Fruit fly (Drosophila melanogaster) whole organism, embryonic: Measurements from ENCODE around the gene CG15144.

ENCODE experiments used
- Atf6 ChIP-seq: fragments of 200-800 bp; sonication (Bioruptor generic); IDR thresholded peaks from 2 replicates; pipeline ENCODE4 v1.3.6; 2022; ENCODE audit warnings: missing biosample characterization, missing genetic modification characterization
- Bdp1 ChIP-seq: fragments of 200-800 bp; sonication (Bioruptor generic); optimal IDR thresholded peaks from 3 replicates; lab custom pipeline; 2016; ENCODE audit warnings: missing biosample characterization, missing genetic modification characterization
- Blimp-1 ChIP-seq: fragments of 200-800 bp; sonication (Bioruptor generic); optimal IDR thresholded peaks from 3 replicates; lab custom pipeline; 2018; ENCODE audit warnings: missing biosample characterization, missing genetic modification characterization, mild to moderate bottlenecking, moderate library complexity, missing genetic modification reagents
- CG10209 ChIP-seq: fragments of 200-800 bp; sonication (Bioruptor generic); optimal IDR thresholded peaks from 3 replicates; lab custom pipeline; 2017; ENCODE audit warnings: missing biosample characterization, mild to moderate bottlenecking, missing genetic modification characterization, missing genetic modification reagents
- CG10274 ChIP-seq: fragments of 200-800 bp; sonication (Bioruptor generic); optimal IDR thresholded peaks from 3 replicates; lab custom pipeline; 2017; ENCODE audit warnings: missing biosample characterization, mild to moderate bottlenecking, missing genetic modification characterization
- CG11247 ChIP-seq: fragments of 200-800 bp; sonication (Bioruptor generic); IDR thresholded peaks from 2 replicates; pipeline ENCODE4 v1.3.6; 2022; ENCODE audit warnings: missing biosample characterization, missing genetic modification characterization
- CG11560 ChIP-seq: fragments of 200-800 bp; sonication (Bioruptor generic); IDR thresholded peaks from 3 replicates; pipeline ENCODE4 v1.3.6; 2022; ENCODE audit warnings: missing biosample characterization, missing genetic modification characterization
- CG13624 ChIP-seq: fragments of 200-800 bp; sonication (Bioruptor generic); optimal IDR thresholded peaks from 2 replicates; lab custom pipeline; 2016; ENCODE audit warnings: missing biosample characterization, missing genetic modification characterization
- CG1529 ChIP-seq: fragments of 200-800 bp; sonication (Bioruptor generic); optimal IDR thresholded peaks from 3 replicates; lab custom pipeline; 2018; ENCODE audit warnings: missing biosample characterization, missing genetic modification characterization
- CG15479 ChIP-seq: fragments of 200-800 bp; sonication (Bioruptor generic); optimal IDR thresholded peaks from 3 replicates; lab custom pipeline; 2019; ENCODE audit warnings: missing biosample characterization, mild to moderate bottlenecking, missing genetic modification characterization, moderate library complexity
- CG16779 ChIP-seq: fragments of 200-800 bp; sonication (Bioruptor generic); IDR thresholded peaks from 2 replicates; pipeline ENCODE4 v1.3.6; 2022; ENCODE audit warnings: missing biosample characterization, missing genetic modification characterization
- CG16863 ChIP-seq: fragments of 200-800 bp; sonication (Bioruptor generic); optimal IDR thresholded peaks from 3 replicates; lab custom pipeline; 2016; ENCODE audit warnings: missing biosample characterization, missing genetic modification characterization
- CG17385 ChIP-seq: fragments of 200-800 bp; sonication (Bioruptor generic); optimal IDR thresholded peaks from 3 replicates; lab custom pipeline; 2018; ENCODE audit warnings: missing biosample characterization, mild to moderate bottlenecking, missing genetic modification characterization
- CG2129 ChIP-seq: fragments of 200-800 bp; sonication (Bioruptor generic); IDR thresholded peaks from 2 replicates; pipeline ENCODE4 v1.3.6; 2022; ENCODE audit warnings: missing biosample characterization, missing genetic modification characterization; ENCODE audit not compliant: partially characterized antibody
- CG2202 ChIP-seq: fragments of 200-800 bp; sonication (Bioruptor generic); optimal IDR thresholded peaks from 2 replicates; lab custom pipeline; 2018; ENCODE audit warnings: missing biosample characterization, mild to moderate bottlenecking, missing genetic modification characterization
- CG33213 ChIP-seq: fragments of 200-800 bp; sonication (Bioruptor generic); optimal IDR thresholded peaks from 3 replicates; lab custom pipeline; 2016; ENCODE audit warnings: missing biosample characterization, missing genetic modification characterization
- CG3847 ChIP-seq: fragments of 200-800 bp; sonication (Bioruptor generic); IDR thresholded peaks from 2 replicates; pipeline ENCODE4 v1.3.6; 2022; ENCODE audit warnings: missing biosample characterization, missing genetic modification characterization
- CG4404 ChIP-seq: fragments of 200-800 bp; sonication (Bioruptor generic); IDR thresholded peaks from 2 replicates; pipeline ENCODE4 v1.3.6; 2022; ENCODE audit warnings: missing biosample characterization, missing genetic modification characterization
- CG4707 ChIP-seq: fragments of 200-800 bp; sonication (Bioruptor generic); optimal IDR thresholded peaks from 2 replicates; lab custom pipeline; 2018; ENCODE audit warnings: missing biosample characterization, mild to moderate bottlenecking, missing genetic modification characterization, moderate library complexity
- CG4854 ChIP-seq: fragments of 200-800 bp; sonication (Bioruptor generic); optimal IDR thresholded peaks from 2 replicates; lab custom pipeline; 2016; ENCODE audit warnings: missing biosample characterization, missing genetic modification characterization, inconsistent platforms
- CG5180 ChIP-seq: fragments of 200-800 bp; sonication (Bioruptor generic); optimal IDR thresholded peaks from 3 replicates; lab custom pipeline; 2017; ENCODE audit warnings: missing biosample characterization, missing genetic modification characterization, mild to moderate bottlenecking, moderate library complexity, missing genetic modification reagents
- CG6813 ChIP-seq: fragments of 200-800 bp; sonication (Bioruptor generic); optimal IDR thresholded peaks from 2 replicates; lab custom pipeline; 2017; ENCODE audit warnings: missing biosample characterization, missing genetic modification characterization, mild to moderate bottlenecking, moderate library complexity, missing genetic modification reagents
- Dll ChIP-seq: fragments of 200-800 bp; sonication (Bioruptor generic); IDR thresholded peaks from 4 replicates; pipeline ENCODE4 v1.3.6; 2022; ENCODE audit warnings: missing biosample characterization, missing genetic modification characterization; ENCODE audit not compliant: partially characterized antibody
- Hmx ChIP-seq: fragments of 200-800 bp; sonication (Bioruptor generic); optimal IDR thresholded peaks from 2 replicates; lab custom pipeline; 2016; ENCODE audit warnings: missing biosample characterization, missing genetic modification characterization
- Nf-YB ChIP-seq: fragments of 200-800 bp; sonication (Bioruptor generic); optimal IDR thresholded peaks from 3 replicates; lab custom pipeline; 2019; ENCODE audit warnings: missing biosample characterization, mild to moderate bottlenecking, missing genetic modification characterization, moderate library complexity
- Sin3A ChIP-seq: fragments of >200 bp; optimal IDR thresholded peaks from 2 replicates; lab custom pipeline; 2018
- Sry-β ChIP-seq: fragments of 200-800 bp; sonication (Bioruptor generic); optimal IDR thresholded peaks from 2 replicates; lab custom pipeline; 2018; ENCODE audit warnings: missing biosample characterization, mild to moderate bottlenecking, missing genetic modification characterization, moderate library complexity
- aop ChIP-seq: fragments of 200-800 bp; sonication (Bioruptor generic); IDR thresholded peaks from 2 replicates; pipeline ENCODE4 v1.3.6; 2022; ENCODE audit warnings: missing biosample characterization, missing genetic modification characterization
- ara ChIP-seq: fragments of 200-800 bp; sonication (Bioruptor generic); IDR thresholded peaks from 2 replicates; pipeline ENCODE4 v1.3.6; 2022; ENCODE audit warnings: missing biosample characterization, missing genetic modification characterization
- bowl ChIP-seq: fragments of 200-800 bp; sonication (Bioruptor generic); IDR thresholded peaks from 2 replicates; pipeline ENCODE4 v1.3.6; 2022; ENCODE audit warnings: missing biosample characterization, missing genetic modification characterization
- br ChIP-seq: fragments of >200 bp; optimal IDR thresholded peaks from 2 replicates; lab custom pipeline; 2017
- cas ChIP-seq: fragments of 200-800 bp; sonication (Bioruptor generic); IDR thresholded peaks from 2 replicates; pipeline ENCODE4 v1.3.6; 2022; ENCODE audit warnings: missing biosample characterization, missing genetic modification characterization
- chinmo ChIP-seq: fragments of 200-800 bp; sonication (Bioruptor generic); IDR thresholded peaks from 4 replicates; pipeline ENCODE4 v1.3.6; 2022; ENCODE audit warnings: missing biosample characterization, missing genetic modification characterization; ENCODE audit not compliant: partially characterized antibody
- chn ChIP-seq: fragments of 200-800 bp; sonication (Bioruptor generic); optimal IDR thresholded peaks from 2 replicates; lab custom pipeline; 2016; ENCODE audit warnings: missing biosample characterization, missing genetic modification characterization
- cwo ChIP-seq: fragments of 200-800 bp; sonication (Bioruptor generic); optimal IDR thresholded peaks from 3 replicates; lab custom pipeline; 2017; ENCODE audit warnings: missing biosample characterization, missing genetic modification characterization, mild to moderate bottlenecking, moderate library complexity, missing genetic modification reagents
- dan ChIP-seq: fragments of 200-800 bp; sonication (Bioruptor generic); IDR thresholded peaks from 2 replicates; pipeline ENCODE4 v1.3.6; 2022; ENCODE audit warnings: missing biosample characterization, missing genetic modification characterization
- dysf ChIP-seq: fragments of 200-800 bp; sonication (Bioruptor generic); IDR thresholded peaks from 3 replicates; pipeline ENCODE4 v1.3.6; 2022; ENCODE audit warnings: missing biosample characterization, missing genetic modification characterization
- fd96Cb ChIP-seq: fragments of 200-800 bp; sonication (Bioruptor generic); optimal IDR thresholded peaks from 2 replicates; lab custom pipeline; 2018; ENCODE audit warnings: missing biosample characterization, mild to moderate bottlenecking, missing genetic modification characterization, moderate library complexity
- gcm ChIP-seq: fragments of 200-800 bp; sonication (Bioruptor generic); optimal IDR thresholded peaks from 2 replicates; lab custom pipeline; 2019; ENCODE audit warnings: missing biosample characterization, mild to moderate bottlenecking, missing genetic modification characterization, moderate library complexity
- lab ChIP-seq: fragments of 200-800 bp; sonication (Bioruptor generic); optimal IDR thresholded peaks from 3 replicates; lab custom pipeline; 2017; ENCODE audit warnings: missing biosample characterization, missing genetic modification characterization, mild to moderate bottlenecking, moderate library complexity, missing genetic modification reagents
- luna ChIP-seq: fragments of 200-800 bp; sonication (Bioruptor generic); optimal IDR thresholded peaks from 2 replicates; lab custom pipeline; 2016; ENCODE audit warnings: missing biosample characterization, missing genetic modification characterization
- maf-S ChIP-seq: fragments of 200-800 bp; sonication (Bioruptor generic); optimal IDR thresholded peaks from 2 replicates; lab custom pipeline; 2016; ENCODE audit warnings: missing biosample characterization, missing genetic modification characterization
- org-1 ChIP-seq: fragments of 200-800 bp; sonication (Bioruptor generic); optimal IDR thresholded peaks from 2 replicates; lab custom pipeline; 2017; ENCODE audit warnings: missing biosample characterization, missing genetic modification characterization
- otp ChIP-seq: fragments of 200-800 bp; sonication (Bioruptor generic); IDR thresholded peaks from 3 replicates; pipeline ENCODE4, ENCODE4 v1.3.6; 2022; ENCODE audit warnings: missing biosample characterization, missing genetic modification characterization
- so ChIP-seq: fragments of 200-800 bp; sonication (Bioruptor generic); IDR thresholded peaks from 3 replicates; pipeline ENCODE4 v1.3.6; 2022; ENCODE audit warnings: missing biosample characterization, missing genetic modification characterization
- tap ChIP-seq: fragments of 200-800 bp; optimal IDR thresholded peaks from 3 replicates; lab custom pipeline; 2019; ENCODE audit warnings: missing biosample characterization, mild to moderate bottlenecking, missing genetic modification characterization, moderate library complexity
- trem ChIP-seq: fragments of 200-800 bp; optimal IDR thresholded peaks from 3 replicates; lab custom pipeline; 2019; ENCODE audit warnings: missing biosample characterization, mild to moderate bottlenecking, missing genetic modification characterization, moderate library complexity
- trh ChIP-seq: fragments of 200-800 bp; sonication (Bioruptor generic); optimal IDR thresholded peaks from 2 replicates; lab custom pipeline; 2016; ENCODE audit warnings: missing biosample characterization, missing genetic modification characterization
- unpg ChIP-seq: fragments of 200-800 bp; sonication (Bioruptor generic); optimal IDR thresholded peaks from 3 replicates; lab custom pipeline; 2018; ENCODE audit warnings: missing biosample characterization, mild to moderate bottlenecking, missing genetic modification characterization, moderate library complexity
- vfl ChIP-seq: fragments of 200-800 bp; sonication (Bioruptor generic); optimal IDR thresholded peaks from 2 replicates; lab custom pipeline; 2016; ENCODE audit warnings: missing biosample characterization, missing genetic modification characterization
- yki ChIP-seq: fragments of >200 bp; optimal IDR thresholded peaks from 3 replicates; lab custom pipeline; 2018

The CG15144 gene

DNA sequence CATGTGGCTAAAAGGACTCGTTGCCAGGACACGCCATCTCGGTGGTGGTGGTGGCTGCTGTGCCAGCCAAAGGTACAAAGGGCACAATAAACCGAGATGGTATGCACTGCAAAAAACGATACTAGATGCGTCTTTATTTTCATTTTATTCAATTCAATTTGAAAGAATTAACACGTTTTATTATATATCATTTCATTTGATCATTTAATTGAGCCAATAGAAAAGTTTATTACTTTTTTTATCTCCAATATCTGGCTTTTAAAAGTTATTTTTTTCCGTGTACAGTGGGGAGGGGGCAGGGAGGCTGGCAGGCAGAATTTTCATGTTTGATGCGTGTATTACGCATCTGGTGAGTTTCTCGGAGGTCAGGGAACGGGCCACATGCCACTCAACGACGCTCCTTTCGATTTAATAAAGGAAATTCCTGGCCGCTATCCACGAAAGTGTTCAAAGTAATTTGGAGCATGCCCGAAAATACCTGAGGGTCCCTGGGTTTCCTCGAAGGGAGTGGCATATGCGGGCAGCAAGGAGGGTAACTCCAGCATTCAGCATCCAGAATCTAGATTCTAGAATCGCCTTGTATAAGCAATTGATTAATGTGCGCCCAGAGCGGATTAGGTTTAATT lies 14.7 kb downstream of the CG15144 start (continued):
- TF ChIP-seq bowl (GFP tag; lab: Robert Waterston, UW) (peak; percentile 64; the same call in 1 of the 2 replicates), CG2129 (GFP tag; lab: Robert Waterston, UW) (no peak), Sry-β (GFP tag; lab: Kevin White, UChicago) (peak; percentile 39), CG13624 (no peak), CG4854 (GFP tag; lab: Kevin White, UChicago) (no peak), Nf-YB (peak; percentile 75), so (GFP tag; lab: Robert Waterston, UW) (peak; percentile 85), aop (peak; percentile 38; the same call in 1 of the 2 replicates), maf-S (no peak), vfl (no peak), CG1529 (GFP tag; lab: Kevin White, UChicago) (peak; percentile 79), cwo (GFP tag; lab: Kevin White, UChicago) (peak; percentile 83), dysf (GFP tag; lab: Robert Waterston, UW) (peak; percentile 87; the same call in 2 of the 3 replicates), CG11560 (tag; lab: Robert Waterston, UW) (peak; percentile 78), luna (no peak), CG16779 (GFP tag; lab: Robert Waterston, UW) (peak; percentile 37; the same call in 1 of the 2 replicates), fd96Cb (tag; lab: Kevin White, UChicago) (peak; percentile 88), CG2202 (peak; percentile 85), Sin3A (no peak), CG6813 (GFP tag; lab: Kevin White, UChicago) (peak; percentile 83), Blimp-1 (GFP tag; lab: Kevin White, UChicago) (peak; percentile 90), chn (peak; percentile 73), CG3847 (GFP tag; lab: Robert Waterston, UW) (peak; percentile 77), CG4707 (GFP tag; lab: Kevin White, UChicago) (peak; percentile 72), CG10209 (peak; percentile 84), trh (GFP tag; lab: Kevin White, UChicago) (peak; percentile 2), tap (tag; lab: Kevin White, UChicago) (peak; percentile 91), otp (GFP tag; lab: Robert Waterston, UW) (peak; percentile 77), CG10274 (GFP tag; lab: Kevin White, UChicago) (peak; percentile 56), Atf6 (peak; percentile 80), ara (GFP tag; lab: Robert Waterston, UW) (peak; percentile 88), CG11247 (peak; percentile 63), unpg (GFP tag; lab: Kevin White, UChicago) (peak; percentile 91), br (lab: Kevin White, UChicago) (no peak), CG5180 (GFP tag; lab: Kevin White, UChicago) (peak; percentile 80), org-1 (GFP tag; lab: Kevin White, UChicago) (peak; percentile 85), Bdp1 (GFP tag; lab: Kevin White, UChicago) (peak; percentile 59), CG16863 (peak; percentile 79), gcm (peak; percentile 90), cas (GFP tag; lab: Robert Waterston, UW) (no peak), Hmx (GFP tag; lab: Kevin White, UChicago) (no peak), CG17385 (GFP tag; lab: Kevin White, UChicago) (peak; percentile 85), CG4404 (peak; percentile 86), chinmo (no peak), Dll (GFP tag; lab: Robert Waterston, UW) (no peak), yki (lab: Kevin White, UChicago) (no peak), CG33213 (GFP tag; lab: Kevin White, UChicago) (peak; percentile 61), trem (tag; lab: Kevin White, UChicago) (peak; percentile 90), lab (peak; percentile 94), CG15479 (GFP tag; lab: Kevin White, UChicago) (no peak), dan (GFP tag; lab: Robert Waterston, UW) (peak; percentile 27; the same call in 1 of the 2 replicates)
